Worm (Caenorhabditis elegans) whole organism, L4 larva: ENCODE data around the gene T01H3.5.

Experiments
- lin-15B ChIP-seq: fragments of 150-350 bp; sonication (generic microtip); optimal IDR thresholded peaks from 3 replicates; lab custom pipeline; 2014; ENCODE audit warnings: missing biosample characterization, missing genetic modification characterization
- pha-4 ChIP-seq, 2 experiments: fragments of 150-350 bp in 1 of 2; fragments of 200-800 bp in 1 of 2; sonication (Bioruptor generic) in 1 of 2; IDR thresholded peaks in 1 of 2; optimal IDR thresholded peaks in 1 of 2; 2 replicates each; pipeline versions ENCODE4 v1.3.6 to Lab custom; 2014 to 2022; ENCODE audit warnings: missing genetic modification characterization in 2 of 2, missing genetic modification reagents in 2 of 2, missing biosample characterization in 1 of 2, missing compliant biosample characterization in 1 of 2

DNA sequence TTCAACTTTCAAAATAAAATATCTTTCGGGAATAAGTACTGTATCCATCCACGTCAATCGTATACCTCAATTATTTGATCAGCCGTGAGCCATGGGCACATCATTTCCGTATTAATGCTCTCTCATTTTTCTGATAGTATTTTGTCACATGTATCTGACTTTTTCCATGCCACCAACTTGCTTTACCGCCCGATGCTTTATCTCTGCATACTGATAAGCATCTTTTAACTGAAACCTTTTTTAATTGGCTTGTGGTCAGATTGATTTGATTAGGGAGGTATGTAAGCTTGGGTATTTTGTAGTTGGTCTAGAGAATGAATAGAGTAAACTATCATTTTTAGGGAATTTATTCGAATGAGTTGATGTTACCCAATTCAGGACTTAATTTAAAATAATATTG lies 9.9 kb downstream of the T01H3.5 start:
- no peak for TF ChIP-seq lin-15B (tag; lab: Kevin White, UChicago)
- no peak for TF ChIP-seq pha-4 (GFP tag; IDR thresholded peaks at IDR 0.05; lab: Robert Waterston, UW)
- TF ChIP-seq pha-4 (tag; optimal IDR thresholded peaks at IDR 0.05; lab: Kevin White, UChicago): no peak
